Fruit fly (Drosophila melanogaster) whole organism, pupa: ENCODE data around the gene CG7201.

ENCODE experiments used
- CG10348 ChIP-seq: fragments of 200-800 bp; sonication (Bioruptor generic); IDR thresholded peaks from 2 replicates; pipeline ENCODE4 v1.3.6; 2022; ENCODE audit warnings: missing biosample characterization, missing genetic modification characterization
- gl ChIP-seq: fragments of 200-800 bp; sonication (Bioruptor generic); optimal IDR thresholded peaks from 2 replicates; lab custom pipeline; 2018; ENCODE audit warnings: missing biosample characterization, mild to moderate bottlenecking, missing genetic modification characterization

DNA sequence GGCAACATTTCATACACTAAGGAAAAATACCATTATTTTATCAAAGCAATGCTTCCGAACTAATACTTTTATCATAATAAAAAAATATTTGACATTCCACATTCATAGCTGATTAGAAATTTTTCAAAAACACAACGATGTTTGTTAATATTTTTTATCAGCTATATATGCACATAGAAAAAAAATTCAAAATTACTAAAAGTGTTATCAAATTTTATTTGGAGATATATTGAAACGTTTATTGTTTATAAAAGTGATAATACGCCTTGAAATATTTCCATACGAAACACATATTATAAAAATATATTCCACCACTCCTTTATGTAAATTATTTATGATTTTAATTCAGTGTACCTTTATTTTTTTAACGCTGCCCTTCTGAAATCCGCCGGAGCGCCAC, 9.4 kb downstream of the CG7201 start:
- TF ChIP-seq CG10348 (GFP tag; lab: Robert Waterston, UW) (no peak), gl (tag; lab: Kevin White, UChicago) (no peak)
